Worm (Caenorhabditis elegans) whole organism, late embryonic: ENCODE measurements around the gene ehs-1.

Experiments used
- K02D7.2 ChIP-seq: sonication (generic microtip); optimal IDR thresholded peaks from 2 replicates; lab custom pipeline; 2017; ENCODE audit warnings: mild to moderate bottlenecking, missing genetic modification characterization, missing compliant biosample characterization
- K09A11.1 ChIP-seq: sonication (generic microtip); optimal IDR thresholded peaks from 2 replicates; lab custom pipeline; 2017; ENCODE audit warnings: antibody characterized with exemption, mild to moderate bottlenecking, missing genetic modification characterization, missing compliant biosample characterization; ENCODE audit not compliant: insufficient read depth
- ahr-1 ChIP-seq: sonication (generic microtip); optimal IDR thresholded peaks from 2 replicates; lab custom pipeline; 2016; ENCODE audit warnings: missing genetic modification characterization, missing compliant biosample characterization
- ama-1 ChIP-seq: fragments of 150-350 bp; optimal IDR thresholded peaks from 2 replicates; lab custom pipeline; 2014
- ceh-18 ChIP-seq: sonication (generic microtip); optimal IDR thresholded peaks from 2 replicates; lab custom pipeline; 2016; ENCODE audit warnings: missing genetic modification characterization, missing compliant biosample characterization
- ceh-19 ChIP-seq: fragments of 200-800 bp; sonication (Bioruptor generic); optimal IDR thresholded peaks from 2 replicates; lab custom pipeline; 2018; ENCODE audit warnings: mild to moderate bottlenecking, missing genetic modification characterization, missing compliant biosample characterization
- ceh-24 ChIP-seq: sonication (generic microtip); optimal IDR thresholded peaks from 2 replicates; lab custom pipeline; 2016; ENCODE audit warnings: mild to moderate bottlenecking, missing genetic modification characterization, missing compliant biosample characterization
- ceh-30 ChIP-seq: fragments of 150-350 bp; optimal IDR thresholded peaks from 2 replicates; lab custom pipeline; 2014; ENCODE audit warnings: missing biosample characterization, missing genetic modification characterization
- ceh-31 ChIP-seq: sonication (generic microtip); optimal IDR thresholded peaks from 2 replicates; lab custom pipeline; 2016; ENCODE audit warnings: missing genetic modification characterization, missing compliant biosample characterization
- ceh-34 ChIP-seq: sonication (generic microtip); optimal IDR thresholded peaks from 2 replicates; lab custom pipeline; 2016; ENCODE audit warnings: mild to moderate bottlenecking, missing genetic modification characterization, missing compliant biosample characterization
- ceh-45 ChIP-seq: fragments of 200-800 bp; sonication (Bioruptor generic); IDR thresholded peaks from 2 replicates; pipeline ENCODE4 v1.3.6; 2022; ENCODE audit warnings: missing genetic modification reagents, missing genetic modification characterization, missing compliant biosample characterization
- ceh-48 ChIP-seq: sonication (generic microtip); optimal IDR thresholded peaks from 2 replicates; lab custom pipeline; 2016; ENCODE audit warnings: missing genetic modification characterization, inconsistent platforms, missing compliant biosample characterization
- ceh-9 ChIP-seq: sonication (generic microtip); optimal IDR thresholded peaks from 2 replicates; lab custom pipeline; 2016; ENCODE audit warnings: mild to moderate bottlenecking, missing genetic modification characterization, inconsistent platforms, missing compliant biosample characterization
- elt-2 ChIP-seq: sonication (generic microtip); optimal IDR thresholded peaks from 2 replicates; lab custom pipeline; 2016; ENCODE audit warnings: missing genetic modification reagents, missing genetic modification characterization, missing compliant biosample characterization
- elt-4 ChIP-seq: sonication (generic microtip); optimal IDR thresholded peaks from 2 replicates; lab custom pipeline; 2016; ENCODE audit warnings: missing genetic modification characterization, missing compliant biosample characterization
- fkh-10 ChIP-seq: fragments of 150-350 bp; optimal IDR thresholded peaks from 2 replicates; lab custom pipeline; 2014; ENCODE audit warnings: missing biosample characterization, missing genetic modification reagents, missing genetic modification characterization
- fkh-6 ChIP-seq: sonication (generic microtip); optimal IDR thresholded peaks from 2 replicates; lab custom pipeline; 2016; ENCODE audit warnings: missing genetic modification characterization, missing compliant biosample characterization
- gmeb-2 ChIP-seq: sonication (generic microtip); optimal IDR thresholded peaks from 2 replicates; lab custom pipeline; 2016; ENCODE audit warnings: missing genetic modification characterization, inconsistent platforms, missing compliant biosample characterization
- hlh-30 ChIP-seq: sonication (generic microtip); optimal IDR thresholded peaks from 2 replicates; lab custom pipeline; 2017; ENCODE audit warnings: antibody characterized with exemption, missing genetic modification characterization, missing compliant biosample characterization; ENCODE audit not compliant: insufficient read depth
- hlh-8 ChIP-seq: sonication (generic microtip); optimal IDR thresholded peaks from 2 replicates; lab custom pipeline; 2016; ENCODE audit warnings: missing genotype, missing genetic modification characterization, missing compliant biosample characterization
- lim-6 ChIP-seq: sonication (generic microtip); optimal IDR thresholded peaks from 2 replicates; lab custom pipeline; 2016; ENCODE audit warnings: missing genetic modification characterization, missing compliant biosample characterization
- lin-11 ChIP-seq: fragments of 200-800 bp; sonication (Bioruptor generic); optimal IDR thresholded peaks from 2 replicates; lab custom pipeline; 2018; ENCODE audit warnings: mild to moderate bottlenecking, missing genetic modification characterization, missing compliant biosample characterization
- madf-2 ChIP-seq: sonication (generic microtip); optimal IDR thresholded peaks from 2 replicates; lab custom pipeline; 2017; ENCODE audit warnings: missing genetic modification characterization, missing compliant biosample characterization
- nfya-1 ChIP-seq: sonication (generic microtip); optimal IDR thresholded peaks from 2 replicates; lab custom pipeline; 2017; ENCODE audit warnings: missing genetic modification characterization, mild to moderate bottlenecking, missing compliant biosample characterization, antibody characterized with exemption, moderate library complexity
- pag-3 ChIP-seq: sonication (generic microtip); optimal IDR thresholded peaks from 2 replicates; lab custom pipeline; 2016; ENCODE audit warnings: missing compliant biosample characterization, missing genetic modification characterization, borderline replicate concordance
- pha-2 ChIP-seq: sonication (generic microtip); optimal IDR thresholded peaks from 2 replicates; lab custom pipeline; 2017; ENCODE audit warnings: mild to moderate bottlenecking, missing genetic modification characterization, missing compliant biosample characterization
- pha-4 ChIP-seq: fragments of 150-350 bp; optimal IDR thresholded peaks from 2 replicates; lab custom pipeline; 2018; ENCODE audit warnings: missing biosample characterization, missing genetic modification reagents, missing genetic modification characterization
- pqm-1 ChIP-seq: sonication (generic microtip); optimal IDR thresholded peaks from 2 replicates; lab custom pipeline; 2016; ENCODE audit warnings: missing genetic modification characterization, missing compliant biosample characterization
- rnt-1 ChIP-seq: sonication (generic microtip); optimal IDR thresholded peaks from 2 replicates; lab custom pipeline; 2016; ENCODE audit warnings: missing genetic modification characterization, missing compliant biosample characterization
- sdc-2 ChIP-seq: sonication (generic microtip); optimal IDR thresholded peaks from 2 replicates; lab custom pipeline; 2016; ENCODE audit warnings: missing genotype, missing genetic modification characterization, missing compliant biosample characterization
- sox-4 ChIP-seq: sonication (generic microtip); optimal IDR thresholded peaks from 2 replicates; lab custom pipeline; 2017; ENCODE audit warnings: mild to moderate bottlenecking, missing genetic modification characterization, inconsistent platforms, missing compliant biosample characterization
- tbx-7 ChIP-seq: sonication (generic microtip); optimal IDR thresholded peaks from 2 replicates; lab custom pipeline; 2016; ENCODE audit warnings: missing genotype, missing genetic modification characterization, missing compliant biosample characterization
- unc-42 ChIP-seq: sonication (generic microtip); optimal IDR thresholded peaks from 2 replicates; lab custom pipeline; 2016; ENCODE audit warnings: missing genotype, missing genetic modification characterization, missing compliant biosample characterization
- zip-5 ChIP-seq: sonication (generic microtip); optimal IDR thresholded peaks from 2 replicates; lab custom pipeline; 2016; ENCODE audit warnings: missing genetic modification characterization, missing compliant biosample characterization

ehs-1 gene

ce11 chrII:5836153-5836719 lies 15.7 kb downstream of the ehs-1 start, which contains the start of gene fzo-1 (continued):
- peak; percentile 81 for TF ChIP-seq ahr-1 (tag; lab: Kevin White, UChicago)
- peak; percentile 35 for TF ChIP-seq ceh-24 (tag; lab: Kevin White, UChicago)
- TF ChIP-seq K09A11.1 = no peak
- peak; percentile 96 for TF ChIP-seq zip-5 (tag; lab: Kevin White, UChicago)
- no peak for TF ChIP-seq madf-2
- TF ChIP-seq fkh-10 (GFP tag; lab: Kevin White, UChicago) = no peak
- no peak for TF ChIP-seq nfya-1 (tag; lab: Kevin White, UChicago)
- TF ChIP-seq hlh-30 = no peak
- TF ChIP-seq gmeb-2 (tag; lab: Kevin White, UChicago) = peak; percentile 42
- no peak for TF ChIP-seq K02D7.2 (tag; lab: Kevin White, UChicago)
- TF ChIP-seq pqm-1 (tag; lab: Kevin White, UChicago) = peak; percentile 74
- TF ChIP-seq pha-2 (tag; lab: Kevin White, UChicago) = peak; percentile 54
- peak; percentile 97 for TF ChIP-seq elt-2 (tag; lab: Kevin White, UChicago)
- no peak for TF ChIP-seq pha-4 (tag; lab: Kevin White, UChicago)
- TF ChIP-seq sdc-2 = peak; percentile 68
- TF ChIP-seq ceh-18 (tag; lab: Kevin White, UChicago) = peak; percentile 28

ce11 chrII:5838453-5838852 lies 17.9 kb downstream of the ehs-1 start, which contains the start of gene ZK1248.15:
Gene ZK1248.15 (minus strand): TSS chrII:5838553.
- no peak for TF ChIP-seq lin-11 (tag; lab: Kevin White, UChicago)
- TF ChIP-seq tbx-7 (tag; lab: Kevin White, UChicago) = no peak
- no peak for TF ChIP-seq nfya-1 (tag; lab: Kevin White, UChicago)
- no peak for TF ChIP-seq hlh-30
- TF ChIP-seq ama-1 (lab: Kevin White, UChicago) = no peak
- no peak for TF ChIP-seq ceh-34 (tag; lab: Kevin White, UChicago)

ce11 chrII:5839227-5839626 lies 18.7 kb downstream of the ehs-1 start, which contains the start of gene ZK1248.19:
Gene ZK1248.19 (minus strand): TSS chrII:5839414.
- no peak for TF ChIP-seq ceh-19
- TF ChIP-seq pha-2 (tag; lab: Kevin White, UChicago) = no peak
- peak; percentile 28 for TF ChIP-seq nfya-1 (tag; lab: Kevin White, UChicago)
- TF ChIP-seq ceh-45 (GFP tag; lab: Robert Waterston, UW) = no peak
- no peak for TF ChIP-seq lin-11 (tag; lab: Kevin White, UChicago)
- no peak for TF ChIP-seq lim-6 (tag; lab: Kevin White, UChicago)

ce11 chrII:5841053-5841547 lies 20.6 kb downstream of the ehs-1 start, which contains the start of gene lec-5:
Gene lec-5 (minus strand): TSS chrII:5841103.
- TF ChIP-seq rnt-1 (tag; lab: Kevin White, UChicago) (peak; percentile 54), ceh-18 (tag; lab: Kevin White, UChicago) (peak; percentile 68), ceh-31 (tag; lab: Kevin White, UChicago) (no peak)

ce11 chrII:5841866-5842265 lies 21.4 kb downstream of the ehs-1 start, which contains the start of gene nep-25:
Gene nep-25 (plus strand): TSS chrII:5842240.
- TF ChIP-seq unc-42 (no peak), ceh-34 (tag; lab: Kevin White, UChicago) (no peak), rnt-1 (tag; lab: Kevin White, UChicago) (no peak), ceh-48 (no peak), sdc-2 (no peak), hlh-8 (tag; lab: Kevin White, UChicago) (no peak), elt-4 (tag; lab: Kevin White, UChicago) (no peak), hlh-30 (no peak), fkh-6 (tag; lab: Kevin White, UChicago) (no peak), ceh-19 (no peak), ceh-30 (tag; lab: Kevin White, UChicago) (no peak), ceh-9 (tag; lab: Kevin White, UChicago) (no peak), ceh-24 (tag; lab: Kevin White, UChicago) (no peak), sox-4 (tag; lab: Kevin White, UChicago) (no peak), pag-3 (no peak)
